Worm (Caenorhabditis elegans) whole organism, L4 larva: ENCODE measurements around the gene clec-160.

Experiments used
- D1046.2 ChIP-seq: fragments of 200-800 bp; sonication (Bioruptor generic); IDR thresholded peaks from 2 replicates; pipeline ENCODE4 v1.3.6; 2022; ENCODE audit warnings: missing genetic modification characterization, missing compliant biosample characterization
- hmg-1.1 ChIP-seq: fragments of 200-800 bp; sonication (Bioruptor generic); IDR thresholded peaks from 2 replicates; pipeline ENCODE4 v1.3.6; 2022; ENCODE audit warnings: missing genetic modification reagents, missing genetic modification characterization, missing compliant biosample characterization
- jun-1 ChIP-seq: fragments of 150-350 bp; optimal IDR thresholded peaks from 2 replicates; lab custom pipeline; 2014; ENCODE audit warnings: missing biosample characterization, missing genetic modification reagents, missing genetic modification characterization
- lin-15B ChIP-seq: fragments of 150-350 bp; sonication (generic microtip); optimal IDR thresholded peaks from 3 replicates; lab custom pipeline; 2014; ENCODE audit warnings: missing biosample characterization, missing genetic modification characterization
- madf-9 ChIP-seq: fragments of 200-800 bp; sonication (Bioruptor generic); conservative IDR thresholded peaks from 2 replicates; pipeline ENCODE4 v1.3.6; 2022; ENCODE audit warnings: missing genetic modification reagents, missing genetic modification characterization, missing compliant biosample characterization
- unc-62 ChIP-seq, 3 experiments: fragments of 150-350 bp in 1 of 3; sonication (generic microtip); optimal IDR thresholded peaks in 2 of 3; peaks in 1 of 3; 1 replicate in 1 of 3; 2 replicates in 2 of 3; lab custom pipeline; 2014 to 2017; ENCODE audit warnings: missing biosample characterization in 3 of 3, missing genetic modification characterization in 3 of 3, missing genetic modification reagents in 3 of 3, missing genotype in 1 of 3

DNA sequence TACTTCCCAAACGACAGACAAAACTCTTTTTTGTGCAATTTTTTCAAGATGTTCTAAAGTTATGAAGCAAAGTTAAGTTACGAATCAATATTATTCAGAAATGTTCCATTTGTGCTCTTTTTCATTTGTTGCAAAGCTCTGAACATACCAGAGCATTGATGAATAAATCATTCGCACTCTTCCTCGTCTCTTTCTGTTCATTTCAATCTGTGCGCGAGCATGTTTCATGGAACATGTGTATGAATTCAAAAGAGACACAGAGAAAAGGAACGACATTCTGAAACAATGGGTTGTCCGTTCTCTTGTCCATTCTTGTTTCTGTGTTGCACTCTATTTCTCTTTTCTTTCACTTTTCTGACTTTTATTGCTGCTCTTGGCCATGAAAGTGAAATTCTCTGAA lies 4.6 kb upstream of the clec-160 start:
- TF ChIP-seq madf-9: no peak
- no peak for TF ChIP-seq hmg-1.1
- no peak for TF ChIP-seq lin-15B
- peak in 1 of 2 experiments; percentile 94 for TF ChIP-seq unc-62 (GFP tag; optimal IDR thresholded peaks at IDR 0.05 in 1 of 2; lab: Kevin White, UChicago)
- TF ChIP-seq unc-62 (tag; optimal IDR thresholded peaks at IDR 0.05; lab: Kevin White, UChicago): no peak
- TF ChIP-seq jun-1: no peak
- no peak for TF ChIP-seq D1046.2 (GFP tag; lab: Robert Waterston, UW)
